Worm (Caenorhabditis elegans): ENCODE data around the gene srx-32.

DNA sequence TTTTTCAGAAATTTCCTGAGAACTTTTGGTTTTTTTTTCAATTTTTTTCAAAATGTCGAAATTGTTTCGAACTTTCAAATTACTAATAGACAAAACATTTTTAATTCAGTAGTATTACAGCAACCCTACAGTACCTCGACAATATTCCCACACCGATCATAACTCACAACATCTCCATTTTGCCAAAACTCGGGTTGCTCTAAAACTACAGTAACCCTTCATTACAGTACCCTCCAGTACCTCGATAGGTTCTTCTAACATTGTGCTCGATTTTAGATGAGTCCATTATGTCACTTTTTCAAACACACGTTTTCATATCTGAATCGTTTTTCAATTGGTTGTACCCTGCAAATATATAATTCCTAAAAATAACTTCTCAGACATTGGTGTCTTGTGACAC, 28.5 kb upstream of the srx-32 start:
- no peak for TF ChIP-seq aly-2 (tag; optimal IDR thresholded peaks at IDR 0.05)
- no peak for TF ChIP-seq mxl-3 (GFP tag; optimal IDR thresholded peaks at IDR 0.05)
- TF ChIP-seq pha-4 (GFP tag; IDR thresholded peaks at IDR 0.05), result no peak
- no peak for TF ChIP-seq pha-4 (tag; optimal IDR thresholded peaks at IDR 0.05)
- no peak for TF ChIP-seq ZK546.5 (tag; optimal IDR thresholded peaks at IDR 0.05)
- TF ChIP-seq mep-1 (tag; optimal IDR thresholded peaks at IDR 0.05), result no peak
- no peak for TF ChIP-seq daf-16 (GFP tag; optimal IDR thresholded peaks at IDR 0.05)
- no peak for TF ChIP-seq daf-16 (tag; optimal IDR thresholded peaks at IDR 0.05)
- no peak for TF ChIP-seq R02D3.7 (tag; optimal IDR thresholded peaks at IDR 0.05)
- TF ChIP-seq Y5F2A.4 (GFP tag; optimal IDR thresholded peaks at IDR 0.05), result no peak
